Worm (Caenorhabditis elegans): ENCODE results near the gene C24D10.4.

The C24D10.4 gene

ce11 chrIV:5171994-5172528, 11.7 kb downstream of the C24D10.4 start:
- TF ChIP-seq unc-62 (GFP tag; optimal IDR thresholded peaks at IDR 0.05): no peak

- no peak for TF ChIP-seq unc-62 (GFP tag; optimal IDR thresholded peaks at IDR 0.05)
Measured at ce11 chrIV:5173032-5173431, 12.7 kb downstream of the C24D10.4 start, which contains the start of gene lam-1. Gene lam-1, plus strand, starts transcription at chrIV:5173332.

ce11 chrIV:5183755-5184166, 23.4 kb downstream of the C24D10.4 start, which contains the start of gene W03F8.4:
Gene W03F8.4, plus strand, starts transcription at chrIV:5184123.
- TF ChIP-seq unc-62 (GFP tag; optimal IDR thresholded peaks at IDR 0.05): no peak

- no peak for TF ChIP-seq unc-62 (GFP tag; optimal IDR thresholded peaks at IDR 0.05)
Measured at ce11 chrIV:5186480-5187205, 26.3 kb downstream of the C24D10.4 start, which contains the start of the genes W03F8.6 and mtrf-1L. Gene W03F8.6, minus strand, starts transcription at chrIV:5186580. Gene mtrf-1L, plus strand, starts transcription at chrIV:5187155.

ce11 chrIV:5188051-5188450, 27.7 kb downstream of the C24D10.4 start:
- TF ChIP-seq unc-62 (GFP tag; optimal IDR thresholded peaks at IDR 0.05): no peak

ce11 chrIV:5195531-5195930, 35.2 kb downstream of the C24D10.4 start, which contains the start of gene gpa-18:
Gene gpa-18, minus strand, starts transcription at chrIV:5195631.
- TF ChIP-seq unc-62 (GFP tag; optimal IDR thresholded peaks at IDR 0.05): no peak

ce11 chrIV:5200813-5201212, 40.5 kb downstream of the C24D10.4 start:
- no peak for TF ChIP-seq unc-62 (GFP tag; optimal IDR thresholded peaks at IDR 0.05)

- no peak for TF ChIP-seq unc-62 (GFP tag; optimal IDR thresholded peaks at IDR 0.05)
Measured at ce11 chrIV:5202575-5202974, 42.3 kb downstream of the C24D10.4 start.

- no peak for TF ChIP-seq unc-62 (GFP tag; optimal IDR thresholded peaks at IDR 0.05)
Measured at ce11 chrIV:5204573-5204972, 44.3 kb downstream of the C24D10.4 start, which contains the start of gene tni-4. Gene tni-4, plus strand, starts transcription at chrIV:5204591.

- TF ChIP-seq unc-62 (GFP tag; optimal IDR thresholded peaks at IDR 0.05): no peak
Measured at ce11 chrIV:5206716-5207115, 46.4 kb downstream of the C24D10.4 start.

ce11 chrIV:5209390-5209789, 49.1 kb downstream of the C24D10.4 start, which contains the start of the genes Y59E9AL.36 and nbet-1:
Gene Y59E9AL.36, minus strand, starts transcription at chrIV:5209481.
Gene nbet-1, plus strand, starts transcription at chrIV:5209501.
- no peak for TF ChIP-seq unc-62 (GFP tag; optimal IDR thresholded peaks at IDR 0.05)

ce11 chrIV:5210606-5211005, 50.3 kb downstream of the C24D10.4 start:
- TF ChIP-seq unc-62 (GFP tag; optimal IDR thresholded peaks at IDR 0.05): no peak
